Fruit fly (Drosophila melanogaster): ENCODE measurements around the gene Pop5.
A peak's percentile ranks its signal among the peaks of the same experiment; 100 is the strongest.

The Pop5 gene

DNA sequence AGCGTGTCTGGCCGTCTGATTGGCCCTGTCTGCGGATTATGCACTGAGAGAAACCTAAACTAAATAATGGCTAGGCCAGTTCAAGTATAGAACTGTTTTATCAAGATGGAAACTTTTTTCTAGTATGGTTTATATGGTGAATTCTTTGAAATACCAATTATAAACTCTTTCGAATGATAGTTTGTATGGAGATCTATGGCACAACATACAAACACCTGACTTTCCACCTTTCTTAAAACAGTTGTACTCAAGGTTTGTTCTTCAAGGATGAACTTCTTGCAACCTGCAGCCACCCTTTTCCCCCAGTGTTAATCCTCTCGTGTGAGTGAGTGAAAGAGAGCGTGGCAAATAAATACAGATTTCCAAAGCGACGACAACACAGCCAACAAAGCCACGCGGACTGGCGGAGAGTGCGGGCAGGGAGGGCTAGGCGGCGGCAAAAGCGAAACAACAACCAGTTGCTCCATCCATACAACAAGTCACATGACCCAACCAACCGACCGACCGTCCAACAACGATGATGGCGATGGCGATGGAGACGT is 40.5 kb downstream of the Pop5 start (continued):
- TF ChIP-seq CG10669 (GFP tag; optimal IDR thresholded peaks at IDR 0.05) (peak; percentile 97), eg (GFP tag; IDR thresholded peaks at IDR 0.05) (peak; percentile 82), Sox14 (GFP tag; optimal IDR thresholded peaks at IDR 0.05) (peak; percentile 92), CG11762 (GFP tag; optimal IDR thresholded peaks at IDR 0.05; ENCODE audit: insufficient read depth) (peak; percentile 87), Gug (GFP tag; IDR thresholded peaks at IDR 0.05) (peak; percentile 85), vri (GFP tag; optimal IDR thresholded peaks at IDR 0.05) (no peak), Hr4 (GFP tag; optimal IDR thresholded peaks at IDR 0.05) (peak; percentile 95), Smox (GFP tag; optimal IDR thresholded peaks at IDR 0.05) (peak; percentile 85), Blimp-1 (GFP tag; optimal IDR thresholded peaks at IDR 0.05) (peak; percentile 47), CG11902 (GFP tag; optimal IDR thresholded peaks at IDR 0.05) (peak; percentile 85), CG11294 (GFP tag; IDR thresholded peaks at IDR 0.05) (peak; percentile 73; the same call in 1 of the 2 replicates), CG6792 (GFP tag; optimal IDR thresholded peaks at IDR 0.05) (peak; percentile 91), salr (GFP tag; optimal IDR thresholded peaks at IDR 0.05) (peak; percentile 88 to 90), CG6808 (GFP tag; optimal IDR thresholded peaks at IDR 0.05) (peak; percentile 94)

DNA sequence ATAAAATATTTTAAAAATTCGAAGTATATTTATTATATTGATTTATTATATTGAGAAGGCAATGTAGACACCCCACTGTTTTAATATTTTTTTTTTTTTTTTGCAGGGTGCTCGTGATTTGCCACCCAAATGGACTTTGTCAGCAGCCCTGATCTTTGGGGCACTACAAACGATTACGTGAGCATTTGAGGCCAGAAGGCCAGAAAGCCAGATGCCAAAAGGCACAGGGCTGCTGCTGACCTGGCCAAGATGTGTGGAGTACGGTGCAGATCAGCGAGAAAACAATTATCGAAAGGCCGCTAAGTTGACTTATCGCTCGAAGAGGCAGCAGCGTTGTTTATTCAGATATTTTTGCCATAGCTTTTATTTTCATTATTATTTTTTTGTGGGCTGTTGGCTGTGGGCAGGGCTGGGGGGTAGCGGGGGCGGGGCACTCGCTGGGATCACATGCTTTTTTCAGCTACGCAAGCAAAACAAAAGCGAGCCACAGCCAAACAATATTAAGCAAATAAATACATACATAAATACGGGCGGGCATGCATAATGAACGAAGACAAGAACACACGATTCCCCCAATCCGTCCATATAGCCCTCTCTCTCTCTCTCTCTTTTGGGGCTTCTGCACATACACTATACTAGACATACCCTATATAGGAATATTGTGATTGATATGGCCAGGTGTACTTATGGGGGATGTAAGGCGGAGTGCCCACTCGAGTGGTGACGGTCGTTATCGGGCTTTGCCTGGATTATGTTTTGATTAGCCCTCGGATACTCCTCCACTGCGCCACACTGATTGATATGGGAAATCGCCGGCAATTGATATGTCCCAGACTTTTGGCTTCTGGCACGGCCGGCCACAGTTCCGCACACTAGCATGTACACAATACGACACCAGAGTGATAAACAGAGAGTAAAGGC is 41.3 kb downstream of the Pop5 start:
- TF ChIP-seq CG6163 (GFP tag; IDR thresholded peaks at IDR 0.05) (no peak), Smox (GFP tag; optimal IDR thresholded peaks at IDR 0.05) (no peak), Blimp-1 (GFP tag; optimal IDR thresholded peaks at IDR 0.05) (no peak), fkh (GFP tag; optimal IDR thresholded peaks at IDR 0.05) (peak; percentile 96), CG6792 (GFP tag; optimal IDR thresholded peaks at IDR 0.05) (no peak), svp (GFP tag) (peak; percentile 69), net (GFP tag; optimal IDR thresholded peaks at IDR 0.05) (no peak), vri (GFP tag; optimal IDR thresholded peaks at IDR 0.05) (peak; percentile 47)

DNA sequence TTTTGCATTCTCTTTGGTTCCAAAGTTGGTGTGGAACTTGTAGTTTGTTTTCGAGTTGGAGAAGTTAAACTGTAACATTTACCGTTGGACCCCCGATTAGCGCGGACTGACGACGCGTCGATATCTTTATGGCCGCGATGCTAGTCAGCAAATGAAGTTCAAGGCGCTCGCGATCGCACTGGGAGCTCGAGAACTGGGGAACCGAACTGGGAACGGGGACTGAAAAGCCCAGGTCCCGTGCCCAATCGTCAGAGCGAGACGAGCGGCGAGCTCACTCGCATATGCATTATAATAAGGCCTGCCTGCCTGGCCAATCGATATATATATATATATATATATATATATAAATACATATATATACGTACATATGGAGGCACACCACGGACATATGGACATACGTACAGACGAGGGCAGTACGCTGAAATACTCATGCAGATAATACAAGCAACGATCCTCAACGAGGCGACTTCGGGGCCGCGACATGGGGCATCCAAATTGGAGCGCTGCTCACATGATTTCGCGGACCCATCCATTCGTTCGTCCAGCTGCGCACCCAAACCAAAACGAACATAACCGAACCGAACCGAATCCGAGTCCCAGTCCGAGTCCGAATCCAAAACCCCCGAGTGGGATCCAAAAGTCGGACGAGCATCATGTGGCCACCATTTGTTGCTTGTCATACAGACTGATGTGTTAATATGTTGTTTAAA is 42.5 kb downstream of the Pop5 start:
- TF ChIP-seq CG3032 (tag; optimal IDR thresholded peaks at IDR 0.05) (no peak), esn (GFP tag; optimal IDR thresholded peaks at IDR 0.05) (no peak), CG6276 (GFP tag; optimal IDR thresholded peaks at IDR 0.05) (no peak), CG7368 (GFP tag; optimal IDR thresholded peaks at IDR 0.05) (no peak), CG8119 (GFP tag; IDR thresholded peaks at IDR 0.05) (no peak), Smox (GFP tag; optimal IDR thresholded peaks at IDR 0.05) (no peak), pdm3 (GFP tag; optimal IDR thresholded peaks at IDR 0.05) (no peak), salr (GFP tag; optimal IDR thresholded peaks at IDR 0.05) (no peak), CG11294 (GFP tag; IDR thresholded peaks at IDR 0.05) (no peak), CG8319 (GFP tag; optimal IDR thresholded peaks at IDR 0.05) (no peak), CG11762 (GFP tag; optimal IDR thresholded peaks at IDR 0.05; ENCODE audit: insufficient read depth) (no peak), dac (GFP tag; optimal IDR thresholded peaks at IDR 0.05) (no peak), CG9139 (GFP tag; optimal IDR thresholded peaks at IDR 0.05) (no peak), CG3919 (GFP tag; optimal IDR thresholded peaks at IDR 0.05) (no peak), Hr38 (GFP tag; optimal IDR thresholded peaks at IDR 0.05) (no peak), vri (GFP tag; optimal IDR thresholded peaks at IDR 0.05) (peak; percentile 54), CG6808 (GFP tag; optimal IDR thresholded peaks at IDR 0.05) (no peak), spab (GFP tag; optimal IDR thresholded peaks at IDR 0.05) (no peak), CG6163 (GFP tag; IDR thresholded peaks at IDR 0.05) (0 out of 3 replicates have a peak, but pooled peaks have one; percentile 44), topi (GFP tag; optimal IDR thresholded peaks at IDR 0.05) (no peak), CG4318 (GFP tag; optimal IDR thresholded peaks at IDR 0.05) (no peak), CG31627 (GFP tag; optimal IDR thresholded peaks at IDR 0.05) (no peak), cyc (GFP tag; optimal IDR thresholded peaks at IDR 0.05) (no peak), fd85E (GFP tag; optimal IDR thresholded peaks at IDR 0.05) (no peak), Eip75B (GFP tag; optimal IDR thresholded peaks at IDR 0.05) (no peak), ss (GFP tag; optimal IDR thresholded peaks at IDR 0.05) (peak; percentile 17 to 46), CG10631 (GFP tag; optimal IDR thresholded peaks at IDR 0.05) (no peak), fd59A (GFP tag; optimal IDR thresholded peaks at IDR 0.05) (no peak), CG6854 (GFP tag; optimal IDR thresholded peaks at IDR 0.05) (peak; percentile 11), dsx (GFP tag; optimal IDR thresholded peaks at IDR 0.05; ENCODE audit: poor library complexity, severe bottlenecking) (peak; percentile 6), Hr4 (GFP tag; optimal IDR thresholded peaks at IDR 0.05) (no peak), acj6 (GFP tag; optimal IDR thresholded peaks at IDR 0.05) (no peak), CG11902 (GFP tag; optimal IDR thresholded peaks at IDR 0.05) (no peak)
